Worm (Caenorhabditis elegans): Measurements from ENCODE around the gene plc-4.

The plc-4 gene

DNA sequence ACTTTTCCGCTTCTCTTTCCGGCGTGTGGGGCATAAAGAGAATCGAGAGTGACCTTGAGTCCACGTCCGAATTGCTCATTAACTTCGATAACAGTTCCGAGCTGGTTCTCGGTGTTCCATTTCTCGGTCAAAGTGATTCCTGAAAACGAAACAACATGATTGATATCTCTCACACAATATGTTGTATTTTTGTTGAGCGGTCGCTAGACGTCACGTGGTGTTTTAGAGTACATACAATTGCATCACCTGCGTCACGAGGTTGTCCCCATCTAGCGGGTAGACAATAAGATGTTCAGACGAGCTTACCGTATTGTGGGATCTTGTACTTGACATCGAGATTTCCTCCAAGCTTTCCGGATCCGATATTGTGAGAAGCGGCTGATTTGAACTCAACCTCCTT, 5.2 kb downstream of the plc-4 start (continued):
- TF ChIP-seq skn-1 (tag; optimal IDR thresholded peaks at IDR 0.05) (peak; percentile 37), snpc-4 (tag; optimal IDR thresholded peaks at IDR 0.05) (no peak), egl-13 (tag; optimal IDR thresholded peaks at IDR 0.05) (no peak), nhr-28 (tag; optimal IDR thresholded peaks at IDR 0.05) (no peak), fkh-10 (GFP tag; optimal IDR thresholded peaks at IDR 0.05) (no peak)

DNA sequence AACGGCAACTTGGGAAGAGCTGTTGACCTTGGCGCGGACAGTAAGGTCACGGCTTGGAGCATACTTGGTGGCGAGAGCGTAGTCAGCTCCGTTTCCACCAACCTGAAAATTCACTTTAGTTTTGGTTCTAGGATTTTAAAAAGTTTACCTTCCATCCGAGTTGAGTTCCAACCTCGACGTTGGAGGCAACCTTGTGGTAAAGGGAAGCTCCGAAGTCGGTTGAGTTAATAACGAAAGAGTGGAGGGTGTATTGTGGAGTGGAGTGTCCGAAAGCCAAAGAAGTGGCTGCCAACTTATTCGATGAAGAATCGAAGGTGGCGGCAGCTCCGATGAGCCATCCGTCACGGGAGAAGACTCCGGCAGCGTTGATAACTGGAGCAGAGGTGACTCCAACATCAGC, 5.8 kb downstream of the plc-4 start:
- TF ChIP-seq mdl-1 (tag; optimal IDR thresholded peaks at IDR 0.05) (no peak), swsn-7 (tag; optimal IDR thresholded peaks at IDR 0.05) (no peak), sup-37 (GFP tag; optimal IDR thresholded peaks at IDR 0.05) (no peak), elt-2 (tag; optimal IDR thresholded peaks at IDR 0.05) (no peak), lin-39 (tag; optimal IDR thresholded peaks at IDR 0.05) (no peak), nhr-20 (tag; optimal IDR thresholded peaks at IDR 0.05) (no peak), efl-1 (optimal IDR thresholded peaks at IDR 0.05) (no peak), efl-1 (GFP tag; optimal IDR thresholded peaks at IDR 0.05 in 1 of 2) (peak in 1 of 2 experiments; percentile 93), ets-5 (GFP tag; IDR thresholded peaks at IDR 0.05) (0 out of 2 replicates have a peak, but pooled peaks have one; percentile 45)

DNA sequence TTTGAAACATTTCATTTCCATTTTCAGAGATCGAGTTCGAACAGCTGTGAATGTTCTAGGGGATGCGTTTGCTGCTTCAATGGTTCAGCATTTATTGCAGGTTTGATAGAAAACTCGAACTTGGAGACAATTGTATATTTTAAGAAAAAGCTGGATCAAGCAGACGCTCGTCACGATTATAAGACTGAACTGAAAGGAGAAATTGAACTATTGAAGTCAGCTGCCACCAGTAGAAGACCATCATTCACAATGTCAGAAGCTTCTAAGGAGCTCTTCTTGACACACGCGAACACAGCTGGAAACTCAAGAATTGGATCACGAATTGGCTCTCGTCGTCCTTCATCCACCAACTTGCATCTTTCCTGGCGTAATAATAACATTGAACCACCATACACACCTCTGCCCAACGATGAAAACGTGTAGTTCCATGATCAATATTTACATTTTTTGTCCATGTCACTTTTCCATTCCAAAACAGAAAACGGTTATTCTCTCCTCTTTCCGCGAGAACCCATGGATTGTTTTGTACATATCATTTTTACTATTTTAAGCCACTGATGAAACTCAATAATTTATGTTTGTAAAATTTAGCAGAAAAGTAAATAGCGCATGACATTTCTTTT, 6.5 kb downstream of the plc-4 start:
- TF ChIP-seq alr-1 (tag; optimal IDR thresholded peaks at IDR 0.05; ENCODE audit: borderline replicate concordance) (no peak), lin-39 (tag; optimal IDR thresholded peaks at IDR 0.05) (no peak), mef-2 (tag; optimal IDR thresholded peaks at IDR 0.05) (no peak), elt-2 (tag; optimal IDR thresholded peaks at IDR 0.05) (peak; percentile 3), nhr-20 (tag; optimal IDR thresholded peaks at IDR 0.05) (peak; percentile 14), lin-35 (GFP tag; optimal IDR thresholded peaks at IDR 0.05) (peak in 1 of 2 experiments; percentile 59), ets-5 (GFP tag; IDR thresholded peaks at IDR 0.05) (no peak), lin-14 (GFP tag; optimal IDR thresholded peaks at IDR 0.05) (no peak), snu-23 (GFP tag; optimal IDR thresholded peaks at IDR 0.05) (peak; percentile 62), C16A3.4 (tag; optimal IDR thresholded peaks at IDR 0.05) (no peak), irx-1 (tag; optimal IDR thresholded peaks at IDR 0.05) (no peak), egl-13 (tag; optimal IDR thresholded peaks at IDR 0.05) (no peak), ama-1 (optimal IDR thresholded peaks at IDR 0.05) (peak; percentile 90), ceh-90 (tag; optimal IDR thresholded peaks at IDR 0.05) (no peak), hlh-4 (tag; optimal IDR thresholded peaks at IDR 0.05) (no peak), fkh-8 (tag; optimal IDR thresholded peaks at IDR 0.05) (no peak), mdl-1 (tag; optimal IDR thresholded peaks at IDR 0.05) (no peak), pag-3 (tag; optimal IDR thresholded peaks at IDR 0.05; ENCODE audit: borderline replicate concordance, insufficient read depth) (no peak), nhr-76 (tag; optimal IDR thresholded peaks at IDR 0.05) (no peak), hlh-17 (GFP tag; optimal IDR thresholded peaks at IDR 0.05; ENCODE audit: borderline replicate concordance) (no peak), dsc-1 (tag; optimal IDR thresholded peaks at IDR 0.05) (peak; percentile 25), unc-62 (GFP tag; optimal IDR thresholded peaks at IDR 0.05) (no peak), hpl-2 (GFP tag; optimal IDR thresholded peaks at IDR 0.05) (no peak), tbx-2 (tag; optimal IDR thresholded peaks at IDR 0.05) (peak; percentile 1), zag-1 (tag; optimal IDR thresholded peaks at IDR 0.05) (no peak), lin-13 (GFP tag; optimal IDR thresholded peaks at IDR 0.05) (no peak), dpl-1 (GFP tag; optimal IDR thresholded peaks at IDR 0.05) (peak in 1 of 3 experiments; percentile 34), zip-4 (GFP tag; optimal IDR thresholded peaks at IDR 0.05) (no peak), xbp-1 (tag; optimal IDR thresholded peaks at IDR 0.05) (no peak), ceh-88 (GFP tag; IDR thresholded peaks at IDR 0.05) (peak; percentile 25; the same call in 1 of the 2 replicates), aha-1 (tag; optimal IDR thresholded peaks at IDR 0.05) (no peak), sptf-1 (tag; optimal IDR thresholded peaks at IDR 0.05) (no peak), isw-1 (GFP tag; IDR thresholded peaks at IDR 0.05) (no peak), unc-86 (tag; optimal IDR thresholded peaks at IDR 0.05) (no peak), sup-37 (GFP tag; optimal IDR thresholded peaks at IDR 0.05) (peak; percentile 47), C34B4.2 (tag; optimal IDR thresholded peaks at IDR 0.05) (no peak), tlp-1 (tag; optimal IDR thresholded peaks at IDR 0.05) (no peak), unc-130 (tag; optimal IDR thresholded peaks at IDR 0.05) (no peak), grh-1 (GFP tag; IDR thresholded peaks at IDR 0.05) (0 out of 2 replicates have a peak, but pooled peaks have one; percentile 28), mab-9 (GFP tag; IDR thresholded peaks at IDR 0.05) (no peak), nhr-71 (tag; optimal IDR thresholded peaks at IDR 0.05) (peak; percentile 72)

All from whole organism, L1 larva.